Worm (Caenorhabditis elegans) whole organism, midembryonic: ENCODE data around the gene Y75B8A.33.

Experiments
- T22C8.4 ChIP-seq: fragments of 200-800 bp; sonication (Bioruptor generic); IDR thresholded peaks from 2 replicates; pipeline ENCODE4 v1.3.6; 2022; ENCODE audit warnings: missing genetic modification characterization, missing compliant biosample characterization
- cog-1 ChIP-seq: sonication (generic microtip); optimal IDR thresholded peaks from 2 replicates; lab custom pipeline; 2016; ENCODE audit warnings: missing genetic modification characterization, missing compliant biosample characterization
- flt-1 ChIP-seq: fragments of 200-800 bp; sonication (Bioruptor generic); IDR thresholded peaks from 2 replicates; pipeline ENCODE4 v1.3.6; 2022; ENCODE audit warnings: missing genetic modification characterization, missing compliant biosample characterization
- klf-2 ChIP-seq: fragments of 200-800 bp; sonication (Bioruptor generic); conservative IDR thresholded peaks from 2 replicates; pipeline ENCODE4 v1.3.6; 2022; ENCODE audit warnings: missing genetic modification reagents, missing genetic modification characterization, missing compliant biosample characterization
- med-1 ChIP-seq: sonication (generic microtip); optimal IDR thresholded peaks from 2 replicates; lab custom pipeline; 2017; ENCODE audit warnings: missing genetic modification characterization, mild to moderate bottlenecking, missing compliant biosample characterization, antibody characterized with exemption, missing genetic modification reagents; ENCODE audit not compliant: insufficient read depth
- ref-1 ChIP-seq: fragments of 200-800 bp; sonication (Bioruptor generic); conservative IDR thresholded peaks from 2 replicates; pipeline ENCODE4 v1.3.6; 2022; ENCODE audit warnings: missing genetic modification reagents, missing genetic modification characterization, missing compliant biosample characterization
- tab-1 ChIP-seq: fragments of 200-800 bp; sonication (Bioruptor generic); IDR thresholded peaks from 2 replicates; pipeline ENCODE4 v1.3.6; 2022; ENCODE audit warnings: missing genetic modification characterization, missing compliant biosample characterization
- ztf-23 ChIP-seq: fragments of 200-800 bp; sonication (Bioruptor generic); IDR thresholded peaks from 2 replicates; pipeline ENCODE4 v1.3.6; 2022; ENCODE audit warnings: missing genetic modification reagents, missing genetic modification characterization, missing compliant biosample characterization
- ztf-29 ChIP-seq: fragments of 200-800 bp; sonication (Bioruptor generic); IDR thresholded peaks from 2 replicates; pipeline ENCODE4 v1.3.6; 2022; ENCODE audit warnings: missing genetic modification reagents, missing genetic modification characterization, missing compliant biosample characterization

Gene Y75B8A.33

ce11 chrIII:12325284-12325683, 41.9 kb downstream of the Y75B8A.33 start:
- no peak for TF ChIP-seq ztf-29 (GFP tag; lab: Robert Waterston, UW)
- no peak for TF ChIP-seq T22C8.4 (GFP tag; lab: Robert Waterston, UW)
- TF ChIP-seq med-1 (GFP tag; lab: Kevin White, UChicago) = no peak
- TF ChIP-seq cog-1 (tag; lab: Kevin White, UChicago) = no peak
- TF ChIP-seq ref-1 = no peak
- no peak for TF ChIP-seq flt-1 (GFP tag; lab: Robert Waterston, UW)
- no peak for TF ChIP-seq ztf-23 (GFP tag; lab: Robert Waterston, UW)
- TF ChIP-seq tab-1 (GFP tag; lab: Robert Waterston, UW) = no peak
- TF ChIP-seq klf-2 (GFP tag; lab: Robert Waterston, UW) = no peak

ce11 chrIII:12318794-12319193, 48.4 kb downstream of the Y75B8A.33 start, which contains the start of gene Y75B8A.28:
TSS of gene Y75B8A.28 (plus strand) at chrIII:12319089.
- TF ChIP-seq T22C8.4 (GFP tag; lab: Robert Waterston, UW) (no peak), klf-2 (GFP tag; lab: Robert Waterston, UW) (no peak), ztf-23 (GFP tag; lab: Robert Waterston, UW) (no peak), cog-1 (tag; lab: Kevin White, UChicago) (no peak), ref-1 (no peak), flt-1 (GFP tag; lab: Robert Waterston, UW) (no peak), tab-1 (GFP tag; lab: Robert Waterston, UW) (no peak), med-1 (GFP tag; lab: Kevin White, UChicago) (no peak), ztf-29 (GFP tag; lab: Robert Waterston, UW) (no peak)

- TF ChIP-seq klf-2 (GFP tag; lab: Robert Waterston, UW) (no peak), ref-1 (no peak), med-1 (GFP tag; lab: Kevin White, UChicago) (no peak), T22C8.4 (GFP tag; lab: Robert Waterston, UW) (no peak), cog-1 (tag; lab: Kevin White, UChicago) (no peak), ztf-29 (GFP tag; lab: Robert Waterston, UW) (no peak)
Measured at ce11 chrIII:12317492-12317891, 49.7 kb downstream of the Y75B8A.33 start.

- TF ChIP-seq ztf-29 (GFP tag; lab: Robert Waterston, UW) (no peak), cog-1 (tag; lab: Kevin White, UChicago) (no peak), ref-1 (no peak), ztf-23 (GFP tag; lab: Robert Waterston, UW) (no peak), flt-1 (GFP tag; lab: Robert Waterston, UW) (no peak), klf-2 (GFP tag; lab: Robert Waterston, UW) (no peak), T22C8.4 (GFP tag; lab: Robert Waterston, UW) (no peak), tab-1 (GFP tag; lab: Robert Waterston, UW) (no peak), med-1 (GFP tag; lab: Kevin White, UChicago) (no peak)
Measured at ce11 chrIII:12315179-12315578, 52.0 kb downstream of the Y75B8A.33 start, which contains the start of gene Y75B8A.37. TSS of gene Y75B8A.37 (plus strand) at chrIII:12315479.

ce11 chrIII:12312886-12313285, 54.3 kb downstream of the Y75B8A.33 start, which contains the start of gene Y75B8A.39:
TSS of gene Y75B8A.39 (plus strand) at chrIII:12313186.
- TF ChIP-seq klf-2 (GFP tag; lab: Robert Waterston, UW) (no peak), ztf-29 (GFP tag; lab: Robert Waterston, UW) (no peak), tab-1 (GFP tag; lab: Robert Waterston, UW) (no peak), med-1 (GFP tag; lab: Kevin White, UChicago) (no peak), cog-1 (tag; lab: Kevin White, UChicago) (no peak), ref-1 (no peak)
